Worm (Caenorhabditis elegans) whole organism, L3 larva: Measurements from ENCODE around the gene Y44F5A.1.

Source experiments
- ama-1 ChIP-seq: fragments of 150-350 bp; optimal IDR thresholded peaks from 2 replicates; lab custom pipeline; 2018
- ceh-9 ChIP-seq: sonication (generic microtip); optimal IDR thresholded peaks from 2 replicates; lab custom pipeline; 2018; ENCODE audit warnings: missing biosample characterization, missing genetic modification characterization
- nfya-1 ChIP-seq: sonication (generic microtip); optimal IDR thresholded peaks from 2 replicates; lab custom pipeline; 2017; ENCODE audit warnings: missing genetic modification characterization, mild to moderate bottlenecking, missing compliant biosample characterization, antibody characterized with exemption, moderate library complexity; ENCODE audit not compliant: insufficient read depth
- nhr-237 ChIP-seq: fragments of 150-350 bp; optimal IDR thresholded peaks from 2 replicates; lab custom pipeline; 2014; ENCODE audit warnings: missing biosample characterization, missing genetic modification characterization
- nhr-76 ChIP-seq: fragments of 150-350 bp; sonication (generic microtip); optimal IDR thresholded peaks from 5 replicates; lab custom pipeline; 2014; ENCODE audit warnings: missing biosample characterization, missing genetic modification characterization
- nhr-77 ChIP-seq: fragments of 150-350 bp; optimal IDR thresholded peaks from 2 replicates; lab custom pipeline; 2014; ENCODE audit warnings: missing biosample characterization, missing genetic modification characterization
- pqm-1 ChIP-seq: fragments of 150-350 bp; optimal IDR thresholded peaks from 2 replicates; lab custom pipeline; 2017; ENCODE audit warnings: missing biosample characterization, missing genetic modification characterization, inconsistent platforms
- ztf-4 ChIP-seq: fragments of 150-350 bp; optimal IDR thresholded peaks from 2 replicates; lab custom pipeline; 2014; ENCODE audit warnings: missing biosample characterization, missing genetic modification characterization

DNA sequence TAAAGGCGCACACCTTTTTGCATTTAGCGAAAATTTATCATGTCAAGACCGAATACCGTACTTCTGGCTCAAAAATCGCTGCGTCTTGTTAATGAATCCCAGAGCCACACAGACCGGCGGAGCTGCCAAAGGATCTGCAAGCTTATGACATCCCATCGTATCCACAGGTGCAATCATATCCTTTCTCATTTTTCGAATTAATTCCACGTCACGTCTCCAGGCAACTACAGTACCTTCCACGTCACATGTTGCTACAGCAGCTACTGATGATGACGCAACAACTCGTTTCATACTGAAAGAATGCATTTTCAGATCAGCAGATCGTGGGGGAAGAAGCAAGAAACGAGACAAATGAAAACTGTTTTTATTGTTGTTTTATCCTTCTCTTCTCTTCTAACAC is 45.6 kb upstream of the Y44F5A.1 start, which contains the start of gene R10E4.6:
- TF ChIP-seq ama-1 (lab: Kevin White, UChicago), result no peak
- no peak for TF ChIP-seq ztf-4 (tag; lab: Kevin White, UChicago)
- no peak for TF ChIP-seq ceh-9 (tag; lab: Kevin White, UChicago)
- TF ChIP-seq nhr-237, result no peak
- no peak for TF ChIP-seq pqm-1
- no peak for TF ChIP-seq nfya-1 (tag; lab: Kevin White, UChicago)
- TF ChIP-seq nhr-76 (tag; lab: Kevin White, UChicago), result no peak
- TF ChIP-seq nhr-77 (tag; lab: Kevin White, UChicago), result no peak
